Fruit fly (Drosophila melanogaster) whole organism, embryonic: ENCODE measurements around the gene CG3909.

Experiments
- Bgb ChIP-seq: fragments of 200-800 bp; sonication (Bioruptor generic); IDR thresholded peaks from 2 replicates; pipeline ENCODE4 v1.3.6; 2022; ENCODE audit warnings: missing biosample characterization, missing genetic modification characterization; ENCODE audit not compliant: partially characterized antibody
- Blimp-1 ChIP-seq: fragments of 200-800 bp; sonication (Bioruptor generic); optimal IDR thresholded peaks from 3 replicates; lab custom pipeline; 2018; ENCODE audit warnings: missing biosample characterization, missing genetic modification characterization, mild to moderate bottlenecking, moderate library complexity, missing genetic modification reagents
- CG10543 ChIP-seq: fragments of 200-800 bp; sonication (Bioruptor generic); optimal IDR thresholded peaks from 3 replicates; lab custom pipeline; 2017; ENCODE audit warnings: missing biosample characterization, mild to moderate bottlenecking, missing genetic modification characterization, moderate library complexity
- CG13296 ChIP-seq: fragments of 200-800 bp; sonication (Bioruptor generic); optimal IDR thresholded peaks from 3 replicates; lab custom pipeline; 2018; ENCODE audit warnings: missing biosample characterization, mild to moderate bottlenecking, missing genetic modification characterization
- CG13775 ChIP-seq: fragments of 200-800 bp; sonication (Bioruptor generic); optimal IDR thresholded peaks from 3 replicates; lab custom pipeline; 2017; ENCODE audit warnings: missing biosample characterization, mild to moderate bottlenecking, missing genetic modification characterization
- CG13894 ChIP-seq: fragments of 200-800 bp; sonication (Bioruptor generic); optimal IDR thresholded peaks from 3 replicates; lab custom pipeline; 2018; ENCODE audit warnings: missing biosample characterization, mild to moderate bottlenecking, missing genetic modification characterization, moderate library complexity
- CG15011 ChIP-seq: fragments of 200-800 bp; sonication (Bioruptor generic); optimal IDR thresholded peaks from 3 replicates; lab custom pipeline; 2018; ENCODE audit warnings: missing biosample characterization, mild to moderate bottlenecking, missing genetic modification characterization
- CG17328 ChIP-seq: fragments of 200-800 bp; sonication (Bioruptor generic); IDR thresholded peaks from 2 replicates; pipeline ENCODE4 v1.3.6; 2022; ENCODE audit warnings: missing biosample characterization, missing genetic modification characterization
- CG18262 ChIP-seq: fragments of 200-800 bp; optimal IDR thresholded peaks from 3 replicates; lab custom pipeline; 2019; ENCODE audit warnings: missing biosample characterization, mild to moderate bottlenecking, missing genetic modification characterization, moderate library complexity
- CG2712 ChIP-seq: fragments of 200-800 bp; optimal IDR thresholded peaks from 3 replicates; lab custom pipeline; 2019; ENCODE audit warnings: missing biosample characterization, mild to moderate bottlenecking, missing genetic modification characterization, moderate library complexity
- CG30020 ChIP-seq: fragments of 200-800 bp; optimal IDR thresholded peaks from 2 replicates; lab custom pipeline; 2019; ENCODE audit warnings: missing biosample characterization, mild to moderate bottlenecking, missing genetic modification characterization, moderate library complexity
- CG32532 ChIP-seq: fragments of 200-800 bp; sonication (Bioruptor generic); IDR thresholded peaks from 2 replicates; pipeline ENCODE4 v1.3.6; 2022; ENCODE audit warnings: missing biosample characterization, missing genetic modification characterization
- CG33557 ChIP-seq: fragments of 200-800 bp; sonication (Bioruptor generic); optimal IDR thresholded peaks from 2 replicates; lab custom pipeline; 2019; ENCODE audit warnings: missing biosample characterization, mild to moderate bottlenecking, missing genetic modification characterization, moderate library complexity
- CG3995 ChIP-seq: fragments of 200-800 bp; sonication (Bioruptor generic); optimal IDR thresholded peaks from 3 replicates; lab custom pipeline; 2016; ENCODE audit warnings: missing biosample characterization, missing genetic modification characterization
- CG6791 ChIP-seq: fragments of 200-800 bp; sonication (Bioruptor generic); IDR thresholded peaks from 3 replicates; pipeline ENCODE4 v1.3.6; 2022; ENCODE audit warnings: missing biosample characterization, missing genetic modification characterization; ENCODE audit not compliant: partially characterized antibody
- CG7271 ChIP-seq: fragments of 200-800 bp; sonication (Bioruptor generic); optimal IDR thresholded peaks from 2 replicates; lab custom pipeline; 2018; ENCODE audit warnings: missing biosample characterization, mild to moderate bottlenecking, missing genetic modification characterization, moderate library complexity
- CG7372 ChIP-seq: fragments of 200-800 bp; sonication (Bioruptor generic); IDR thresholded peaks from 2 replicates; pipeline ENCODE4 v1.3.6; 2022; ENCODE audit warnings: missing biosample characterization, missing genetic modification characterization
- CG9797 ChIP-seq: fragments of 200-800 bp; sonication (Bioruptor generic); optimal IDR thresholded peaks from 3 replicates; lab custom pipeline; 2018; ENCODE audit warnings: missing biosample characterization, mild to moderate bottlenecking, missing genetic modification characterization
- CoRest ChIP-seq: fragments of 200-800 bp; sonication (Bioruptor generic); optimal IDR thresholded peaks from 3 replicates; lab custom pipeline; 2018; ENCODE audit warnings: missing biosample characterization, mild to moderate bottlenecking, missing genetic modification characterization, moderate library complexity
- D19A ChIP-seq: fragments of 200-800 bp; optimal IDR thresholded peaks from 3 replicates; lab custom pipeline; 2019; ENCODE audit warnings: missing biosample characterization, mild to moderate bottlenecking, missing genetic modification characterization, moderate library complexity
- D19B ChIP-seq: fragments of 200-800 bp; sonication (Bioruptor generic); optimal IDR thresholded peaks from 2 replicates; lab custom pipeline; 2017; ENCODE audit warnings: missing biosample characterization, mild to moderate bottlenecking, missing genetic modification characterization
- Deaf1 ChIP-seq: fragments of 200-800 bp; optimal IDR thresholded peaks from 3 replicates; lab custom pipeline; 2019; ENCODE audit warnings: missing biosample characterization, mild to moderate bottlenecking, missing genetic modification characterization, moderate library complexity
- Dfd ChIP-seq, 2 experiments: fragments of >200 bp; optimal IDR thresholded peaks; 2 replicates each; lab custom pipeline; 2017; ENCODE audit warnings: missing biosample characterization in 2 of 2, missing genetic modification characterization in 2 of 2
- HHEX ChIP-seq: fragments of 200-800 bp; sonication (Bioruptor generic); optimal IDR thresholded peaks from 3 replicates; lab custom pipeline; 2017; ENCODE audit warnings: missing biosample characterization, mild to moderate bottlenecking, missing genetic modification characterization, missing genetic modification reagents
- HmgD ChIP-seq: fragments of 200-800 bp; sonication (Bioruptor generic); optimal IDR thresholded peaks from 3 replicates; lab custom pipeline; 2016; ENCODE audit warnings: missing biosample characterization, missing genetic modification characterization
- Hr78 ChIP-seq, 2 experiments: fragments of 200-800 bp in 1 of 2; fragments of >200 bp in 1 of 2; sonication (Bioruptor generic) in 1 of 2; optimal IDR thresholded peaks; 2 replicates each; lab custom pipeline; 2017 to 2019; ENCODE audit warnings: missing biosample characterization in 2 of 2, missing genetic modification characterization in 2 of 2, mild to moderate bottlenecking in 1 of 2, moderate library complexity in 1 of 2
- Myb ChIP-seq: fragments of 200-800 bp; sonication (Bioruptor generic); optimal IDR thresholded peaks from 2 replicates; lab custom pipeline; 2016; ENCODE audit warnings: missing biosample characterization, missing genetic modification characterization
- Nf-YA ChIP-seq: fragments of 200-800 bp; sonication (Bioruptor generic); IDR thresholded peaks from 2 replicates; pipeline ENCODE4 v1.3.6; 2022; ENCODE audit warnings: missing biosample characterization, missing genetic modification characterization
- TFAM ChIP-seq: fragments of 200-800 bp; sonication (Bioruptor generic); optimal IDR thresholded peaks from 2 replicates; lab custom pipeline; 2017; ENCODE audit warnings: missing biosample characterization, missing genetic modification characterization, inconsistent platforms
- Taf1 ChIP-seq: fragments of 200-800 bp; sonication (Bioruptor generic); IDR thresholded peaks from 2 replicates; pipeline ENCODE4 v1.3.6; 2022; ENCODE audit warnings: missing biosample characterization, missing genetic modification characterization
- Trl ChIP-seq, 3 experiments: fragments of >200 bp in 2 of 3; fragments of 200-800 bp in 1 of 3; sonication (Bioruptor generic) in 1 of 3; optimal IDR thresholded peaks; 2 replicates in 1 of 3; 3 replicates in 2 of 3; lab custom pipeline; 2016 to 2017; ENCODE audit warnings: missing biosample characterization in 1 of 3, missing genetic modification characterization in 1 of 3
- ac ChIP-seq: fragments of 200-800 bp; sonication (Bioruptor generic); optimal IDR thresholded peaks from 3 replicates; lab custom pipeline; 2017; ENCODE audit warnings: missing biosample characterization, mild to moderate bottlenecking, missing genetic modification characterization
- al ChIP-seq: fragments of 200-800 bp; sonication (Bioruptor generic); IDR thresholded peaks from 2 replicates; pipeline ENCODE4 v1.3.6; 2022; ENCODE audit warnings: missing biosample characterization, missing genetic modification characterization
- amos ChIP-seq: fragments of 200-800 bp; sonication (Bioruptor generic); IDR thresholded peaks from 2 replicates; pipeline ENCODE4 v1.3.6; 2022; ENCODE audit warnings: missing biosample characterization, missing genetic modification characterization; ENCODE audit not compliant: partially characterized antibody
- cad ChIP-seq: fragments of >200 bp; optimal IDR thresholded peaks from 2 replicates; lab custom pipeline; 2017; ENCODE audit warnings: missing biosample characterization, missing genetic modification characterization
- gem ChIP-seq: fragments of 200-800 bp; sonication (Bioruptor generic); optimal IDR thresholded peaks from 2 replicates; lab custom pipeline; 2019; ENCODE audit warnings: missing biosample characterization, mild to moderate bottlenecking, missing genetic modification characterization, moderate library complexity
- h ChIP-seq: fragments of >200 bp; optimal IDR thresholded peaks from 2 replicates; lab custom pipeline; 2017
- hb ChIP-seq: fragments of 200-800 bp; sonication (Bioruptor generic); IDR thresholded peaks from 3 replicates; pipeline ENCODE4 v1.3.6; 2022; ENCODE audit warnings: missing biosample characterization, missing genetic modification characterization; ENCODE audit not compliant: partially characterized antibody
- jumu ChIP-seq: fragments of 200-800 bp; sonication (Bioruptor generic); optimal IDR thresholded peaks from 3 replicates; lab custom pipeline; 2016; ENCODE audit warnings: missing biosample characterization, missing genetic modification characterization
- kay ChIP-seq: fragments of 200-800 bp; sonication (Bioruptor generic); optimal IDR thresholded peaks from 2 replicates; lab custom pipeline; 2016; ENCODE audit warnings: missing biosample characterization, missing genetic modification characterization
- mam ChIP-seq: fragments of 200-800 bp; sonication (Bioruptor generic); optimal IDR thresholded peaks from 3 replicates; lab custom pipeline; 2016; ENCODE audit warnings: missing biosample characterization, missing genetic modification characterization
- oc ChIP-seq: fragments of 200-800 bp; sonication (Bioruptor generic); optimal IDR thresholded peaks from 2 replicates; lab custom pipeline; 2018; ENCODE audit warnings: missing biosample characterization, mild to moderate bottlenecking, missing genetic modification characterization, moderate library complexity
- odd ChIP-seq: fragments of 200-800 bp; sonication (Bioruptor generic); optimal IDR thresholded peaks from 2 replicates; lab custom pipeline; 2017; ENCODE audit warnings: missing biosample characterization, mild to moderate bottlenecking, missing genetic modification characterization
- scrt ChIP-seq: fragments of 200-800 bp; sonication (Bioruptor generic); optimal IDR thresholded peaks from 2 replicates; lab custom pipeline; 2018; ENCODE audit warnings: missing biosample characterization, mild to moderate bottlenecking, missing genetic modification characterization, moderate library complexity
- slou ChIP-seq: fragments of 200-800 bp; sonication (Bioruptor generic); optimal IDR thresholded peaks from 3 replicates; lab custom pipeline; 2016; ENCODE audit warnings: missing biosample characterization, missing genetic modification characterization
- sug ChIP-seq: fragments of 200-800 bp; optimal IDR thresholded peaks from 2 replicates; lab custom pipeline; 2019; ENCODE audit warnings: missing biosample characterization, mild to moderate bottlenecking, missing genetic modification characterization, moderate library complexity
- tna ChIP-seq: fragments of 200-800 bp; sonication (Bioruptor generic); IDR thresholded peaks from 2 replicates; pipeline ENCODE4 v1.3.6; 2022; ENCODE audit warnings: missing biosample characterization, missing genetic modification characterization; ENCODE audit not compliant: partially characterized antibody
- zen ChIP-seq: fragments of 200-800 bp; sonication (Bioruptor generic); optimal IDR thresholded peaks from 3 replicates; lab custom pipeline; 2018; ENCODE audit warnings: missing biosample characterization, mild to moderate bottlenecking, missing genetic modification characterization, moderate library complexity

CG3909 gene

DNA sequence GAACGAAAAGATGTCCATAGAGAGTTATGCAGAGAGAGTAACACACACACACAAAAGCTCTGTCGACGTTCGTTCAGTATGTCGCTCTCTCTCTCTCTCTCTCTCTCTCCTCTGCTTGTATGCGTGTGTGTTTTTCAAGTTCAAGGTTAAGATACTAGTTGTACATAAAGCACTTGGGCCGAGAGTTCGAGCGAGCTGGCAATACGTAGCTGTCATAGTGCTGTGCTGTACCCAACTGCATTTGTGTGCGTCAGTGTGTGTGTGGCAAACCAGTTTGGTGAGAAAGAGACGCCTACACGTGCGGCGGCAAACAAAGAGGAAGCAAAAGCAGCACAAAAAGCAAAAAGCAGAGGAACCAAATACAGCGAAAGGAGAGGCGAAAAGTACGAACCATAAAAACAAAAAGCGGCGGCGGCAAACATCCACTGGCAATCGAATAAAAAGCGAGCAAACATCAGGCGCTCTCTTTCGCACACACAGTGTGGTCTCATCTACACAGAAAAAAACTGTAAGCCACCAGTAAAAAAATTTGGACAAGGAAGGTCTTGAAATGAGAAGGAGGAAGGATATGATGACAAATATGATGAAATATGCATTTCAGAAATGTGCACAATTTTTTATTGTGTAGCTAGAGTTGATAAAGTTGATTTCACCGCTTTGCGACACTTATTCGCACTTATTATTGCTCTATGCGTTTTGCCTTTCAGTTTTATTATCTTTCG lies 44.3 kb downstream of the CG3909 start (continued):
- TF ChIP-seq oc (tag; lab: Kevin White, UChicago) (no peak), CG18262 (tag; lab: Kevin White, UChicago) (peak; percentile 24), CG2712 (tag; lab: Kevin White, UChicago) (peak; percentile 45), h (lab: Kevin White, UChicago) (no peak), CG7271 (no peak), CG9797 (GFP tag; lab: Kevin White, UChicago) (no peak), CG32532 (GFP tag; lab: Robert Waterston, UW) (peak; percentile 81), D19A (no peak), cad (no peak), CG13296 (GFP tag; lab: Kevin White, UChicago) (no peak), kay (peak; percentile 6), tna (GFP tag; lab: Robert Waterston, UW) (no peak), slou (GFP tag; lab: Kevin White, UChicago) (peak; percentile 47), hb (GFP tag; lab: Robert Waterston, UW) (no peak), CG3995 (GFP tag; lab: Kevin White, UChicago) (peak; percentile 32), HmgD (GFP tag; lab: Kevin White, UChicago) (peak; percentile 28), Nf-YA (GFP tag; lab: Robert Waterston, UW) (peak; percentile 54; the same call in 1 of the 2 replicates), Deaf1 (peak; percentile 43), D19B (GFP tag; lab: Kevin White, UChicago) (peak; percentile 39), TFAM (GFP tag; lab: Kevin White, UChicago) (no peak), odd (no peak), gem (peak; percentile 75), CG15011 (GFP tag; lab: Kevin White, UChicago) (peak; percentile 39), Blimp-1 (peak; percentile 11), CG10543 (GFP tag; lab: Kevin White, UChicago) (no peak), ac (GFP tag; lab: Kevin White, UChicago) (no peak), CoRest (tag; lab: Kevin White, UChicago) (peak; percentile 66), CG7372 (peak; percentile 45; the same call in 1 of the 2 replicates), Myb (GFP tag; lab: Kevin White, UChicago) (peak; percentile 57), Hr78 (GFP tag; optimal IDR thresholded peaks at IDR 0.05; lab: Kevin White, UChicago) (peak in 1 of 2 experiments; percentile 52), Dfd (GFP tag; optimal IDR thresholded peaks at IDR 0.05; lab: Kevin White, UChicago) (peak in 1 of 2 experiments; percentile 52), amos (GFP tag; lab: Robert Waterston, UW) (no peak), CG6791 (no peak), scrt (peak; percentile 24), Trl (optimal IDR thresholded peaks at IDR 0.05; lab: Kevin White, UChicago) (peak; percentile 82 to 95), Trl (GFP tag; optimal IDR thresholded peaks at IDR 0.05; lab: Kevin White, UChicago) (peak; percentile 49), HHEX (GFP tag; lab: Kevin White, UChicago) (peak; percentile 64), CG13894 (no peak), CG30020 (tag; lab: Kevin White, UChicago) (no peak), jumu (peak; percentile 68), CG17328 (peak; percentile 74), al (peak; percentile 78), mam (GFP tag; lab: Kevin White, UChicago) (peak; percentile 78), CG13775 (GFP tag; lab: Kevin White, UChicago) (peak; percentile 49), zen (tag; lab: Kevin White, UChicago) (no peak), Bgb (GFP tag; lab: Robert Waterston, UW) (0 out of 2 replicates have a peak, but pooled peaks have one; percentile 13), Taf1 (GFP tag; lab: Robert Waterston, UW) (peak; percentile 63; the same call in 1 of the 2 replicates), sug (tag; lab: Kevin White, UChicago) (peak; percentile 46), CG33557 (no peak)
